Fruit fly (Drosophila melanogaster): ENCODE measurements around the gene CG34253.

DNA sequence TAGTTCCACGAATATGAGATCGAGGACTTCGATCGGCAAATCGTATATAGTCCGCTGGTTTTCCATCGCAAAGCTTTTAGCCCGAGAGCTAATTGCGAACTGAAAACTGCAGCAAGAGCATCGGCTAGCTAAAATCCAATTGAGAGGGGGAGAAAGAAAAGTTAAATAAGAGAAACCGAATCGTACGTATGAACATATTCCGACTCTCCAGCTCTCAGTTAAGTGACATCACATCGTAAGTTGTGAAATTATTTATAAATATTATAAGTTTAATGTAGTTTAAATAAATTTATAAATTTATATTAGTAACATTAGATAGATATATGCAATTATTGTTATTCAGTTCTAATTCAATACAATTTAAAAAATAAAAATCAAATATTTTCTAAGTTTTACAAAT lies 17.1 kb downstream of the CG34253 start, which contains the start of gene CG44006:
- TF ChIP-seq insv (optimal IDR thresholded peaks at IDR 0.05) (no peak), h (optimal IDR thresholded peaks at IDR 0.05) (no peak), ttk (optimal IDR thresholded peaks at IDR 0.05) (no peak), Sin3A (optimal IDR thresholded peaks at IDR 0.05) (no peak), Myc (optimal IDR thresholded peaks at IDR 0.05) (no peak), psq (optimal IDR thresholded peaks at IDR 0.05) (no peak)
